Worm (Caenorhabditis elegans) whole organism, young adult: ENCODE results near the gene C34H4.2.
A peak's percentile ranks its signal among the peaks of the same experiment; 100 is the strongest.

Experiments used
- B0035.1 ChIP-seq: sonication (generic microtip); optimal IDR thresholded peaks from 2 replicates; lab custom pipeline; 2016; ENCODE audit warnings: missing genetic modification characterization, mild to moderate bottlenecking, missing compliant biosample characterization, missing genotype, missing genetic modification reagents
- B0336.3 ChIP-seq: fragments of 200-800 bp; sonication (Bioruptor generic); IDR thresholded peaks from 2 replicates; pipeline ENCODE4 v1.3.6; 2022; ENCODE audit warnings: missing genetic modification characterization, missing compliant biosample characterization
- F22D6.2 ChIP-seq: sonication (generic microtip); optimal IDR thresholded peaks from 2 replicates; lab custom pipeline; 2016; ENCODE audit warnings: mild to moderate bottlenecking, missing genetic modification characterization, missing compliant biosample characterization
- F39B2.1 ChIP-seq: fragments of 200-800 bp; sonication (Bioruptor generic); IDR thresholded peaks from 2 replicates; pipeline ENCODE4 v1.3.6; 2022; ENCODE audit warnings: missing genetic modification reagents, missing genetic modification characterization, missing compliant biosample characterization
- F52B5.7 ChIP-seq: sonication (generic microtip); optimal IDR thresholded peaks from 2 replicates; lab custom pipeline; 2016; ENCODE audit warnings: mild to moderate bottlenecking, missing genetic modification characterization, missing compliant biosample characterization
- K12H6.12 ChIP-seq: fragments of 200-800 bp; sonication (Bioruptor generic); optimal IDR thresholded peaks from 2 replicates; lab custom pipeline; 2018; ENCODE audit warnings: mild to moderate bottlenecking, missing genetic modification characterization, missing compliant biosample characterization
- T26A5.8 ChIP-seq: sonication (generic microtip); optimal IDR thresholded peaks from 2 replicates; lab custom pipeline; 2016; ENCODE audit warnings: missing genetic modification characterization, missing compliant biosample characterization
- Y56A3A.18 ChIP-seq: fragments of 200-800 bp; sonication (Bioruptor generic); IDR thresholded peaks from 2 replicates; pipeline ENCODE4 v1.3.6; 2022; ENCODE audit warnings: missing genetic modification reagents, missing genetic modification characterization, missing compliant biosample characterization
- aptf-3 ChIP-seq: fragments of 200-800 bp; sonication (Bioruptor generic); IDR thresholded peaks from 2 replicates; pipeline ENCODE4 v1.3.6; 2022; ENCODE audit warnings: missing genetic modification characterization, missing compliant biosample characterization
- attf-6 ChIP-seq: fragments of 200-800 bp; sonication (Bioruptor generic); IDR thresholded peaks from 2 replicates; pipeline ENCODE4 v1.3.6; 2022; ENCODE audit warnings: missing genetic modification reagents, missing genetic modification characterization, missing compliant biosample characterization
- bed-1 ChIP-seq: fragments of 200-800 bp; sonication (Bioruptor generic); IDR thresholded peaks from 2 replicates; pipeline ENCODE4 v1.3.6; 2022; ENCODE audit warnings: missing genetic modification reagents, missing genetic modification characterization, missing compliant biosample characterization
- ccch-3 ChIP-seq: fragments of 200-800 bp; sonication (Bioruptor generic); optimal IDR thresholded peaks from 2 replicates; lab custom pipeline; 2018; ENCODE audit warnings: mild to moderate bottlenecking, missing genetic modification characterization, missing compliant biosample characterization
- ceh-79 ChIP-seq: sonication (generic microtip); optimal IDR thresholded peaks from 2 replicates; lab custom pipeline; 2017; ENCODE audit warnings: mild to moderate bottlenecking, missing genetic modification characterization, missing compliant biosample characterization
- chd-7 ChIP-seq: sonication (generic microtip); optimal IDR thresholded peaks from 2 replicates; lab custom pipeline; 2016; ENCODE audit warnings: mild to moderate bottlenecking, missing genetic modification characterization, moderate library complexity, missing compliant biosample characterization
- egl-18 ChIP-seq: fragments of 200-800 bp; sonication (Bioruptor generic); IDR thresholded peaks from 2 replicates; pipeline ENCODE4 v1.3.6; 2022; ENCODE audit warnings: missing genetic modification reagents, missing genetic modification characterization, missing compliant biosample characterization
- egrh-3 ChIP-seq: fragments of 200-800 bp; sonication (Bioruptor generic); IDR thresholded peaks from 2 replicates; pipeline ENCODE4 v1.3.6; 2022; ENCODE audit warnings: missing genetic modification reagents, missing genetic modification characterization, missing compliant biosample characterization
- ets-4 ChIP-seq: fragments of 200-800 bp; sonication (Bioruptor generic); optimal IDR thresholded peaks from 2 replicates; lab custom pipeline; 2018; ENCODE audit warnings: mild to moderate bottlenecking, missing genetic modification characterization, missing compliant biosample characterization
- hlh-26 ChIP-seq: fragments of 200-800 bp; sonication (Bioruptor generic); conservative IDR thresholded peaks from 2 replicates; pipeline ENCODE4 v1.3.6; 2022; ENCODE audit warnings: missing genetic modification reagents, missing genetic modification characterization, missing compliant biosample characterization
- hmg-1.2 ChIP-seq: fragments of 200-800 bp; sonication (Bioruptor generic); IDR thresholded peaks from 2 replicates; pipeline ENCODE4 v1.3.6; 2022; ENCODE audit warnings: missing genetic modification reagents, missing genetic modification characterization, missing compliant biosample characterization
- hsf-1 ChIP-seq: fragments of 200-800 bp; sonication (Bioruptor generic); IDR thresholded peaks from 2 replicates; pipeline ENCODE4 v1.3.6; 2022; ENCODE audit warnings: missing genetic modification reagents, missing genetic modification characterization, missing compliant biosample characterization
- lag-1 ChIP-seq: fragments of 200-800 bp; sonication (Bioruptor generic); IDR thresholded peaks from 2 replicates; pipeline ENCODE4 v1.3.6; 2022; ENCODE audit warnings: missing genetic modification reagents, missing genetic modification characterization, missing compliant biosample characterization
- lin-26 ChIP-seq: fragments of 200-800 bp; sonication (Bioruptor generic); IDR thresholded peaks from 2 replicates; pipeline ENCODE4 v1.3.6; 2022; ENCODE audit warnings: missing genetic modification reagents, missing genetic modification characterization, missing compliant biosample characterization
- madf-10 ChIP-seq: sonication (generic microtip); optimal IDR thresholded peaks from 2 replicates; lab custom pipeline; 2016; ENCODE audit warnings: mild to moderate bottlenecking, missing genetic modification characterization, missing compliant biosample characterization
- madf-6 ChIP-seq: fragments of 200-800 bp; sonication (Bioruptor generic); IDR thresholded peaks from 2 replicates; pipeline ENCODE4 v1.3.6; 2022; ENCODE audit warnings: missing genetic modification reagents, missing genetic modification characterization, missing compliant biosample characterization
- madf-8 ChIP-seq: fragments of 200-800 bp; sonication (Bioruptor generic); conservative IDR thresholded peaks from 2 replicates; pipeline ENCODE4 v1.3.6; 2022; ENCODE audit warnings: missing genetic modification reagents, missing genetic modification characterization, missing compliant biosample characterization
- mcd-1 ChIP-seq: fragments of 200-800 bp; sonication (Bioruptor generic); IDR thresholded peaks from 2 replicates; pipeline ENCODE4 v1.3.6; 2022; ENCODE audit warnings: missing genetic modification reagents, missing genetic modification characterization, missing compliant biosample characterization
- mes-4 ChIP-seq: sonication (generic microtip); optimal IDR thresholded peaks from 2 replicates; lab custom pipeline; 2016; ENCODE audit warnings: missing genotype, missing genetic modification characterization, missing compliant biosample characterization
- nfya-2 ChIP-seq: fragments of 200-800 bp; sonication (Bioruptor generic); IDR thresholded peaks from 2 replicates; pipeline ENCODE4 v1.3.6; 2022; ENCODE audit warnings: missing genetic modification reagents, missing genetic modification characterization, missing compliant biosample characterization
- pha-4 ChIP-seq: fragments of 150-350 bp; sonication (generic microtip); optimal IDR thresholded peaks from 2 replicates; lab custom pipeline; 2014; ENCODE audit warnings: missing biosample characterization, missing genetic modification reagents, missing genetic modification characterization
- rcor-1 ChIP-seq: fragments of 200-800 bp; sonication (Bioruptor generic); IDR thresholded peaks from 2 replicates; pipeline ENCODE4 v1.3.6; 2022; ENCODE audit warnings: missing genetic modification reagents, missing genetic modification characterization, missing compliant biosample characterization
- repo-1 ChIP-seq: sonication (generic microtip); optimal IDR thresholded peaks from 2 replicates; lab custom pipeline; 2017; ENCODE audit warnings: mild to moderate bottlenecking, missing genetic modification characterization, missing compliant biosample characterization
- rpc-1 ChIP-seq, 2 experiments: fragments of 150-350 bp in 1 of 2; sonication (generic microtip) in 1 of 2; optimal IDR thresholded peaks; 2 replicates each; lab custom pipeline; 2014 to 2018; ENCODE audit warnings: missing biosample characterization in 1 of 2, missing genetic modification characterization in 1 of 2, missing genetic modification reagents in 1 of 2, missing genotype in 1 of 2
- snpc-1.1 ChIP-seq: sonication (generic microtip); optimal IDR thresholded peaks from 2 replicates; lab custom pipeline; 2017; ENCODE audit warnings: missing genetic modification characterization, mild to moderate bottlenecking, missing compliant biosample characterization, antibody characterized with exemption, moderate library complexity, missing genotype, missing genetic modification reagents; ENCODE audit not compliant: insufficient read depth
- snpc-1.3 ChIP-seq: sonication (generic microtip); optimal IDR thresholded peaks from 2 replicates; lab custom pipeline; 2017; ENCODE audit warnings: missing genetic modification characterization, mild to moderate bottlenecking, missing compliant biosample characterization, antibody characterized with exemption, moderate library complexity, missing genotype, missing genetic modification reagents; ENCODE audit not compliant: insufficient read depth
- snpc-3.4 ChIP-seq: sonication (generic microtip); optimal IDR thresholded peaks from 2 replicates; lab custom pipeline; 2017; ENCODE audit warnings: missing genetic modification characterization, mild to moderate bottlenecking, missing compliant biosample characterization, antibody characterized with exemption, moderate library complexity, missing genotype, missing genetic modification reagents
- snpc-4 ChIP-seq, 5 experiments: fragments of 150-350 bp in 1 of 5; sonication (generic microtip) in 4 of 5; optimal IDR thresholded peaks; 2 replicates each; lab custom pipeline; 2014 to 2018; ENCODE audit warnings: missing genetic modification characterization in 5 of 5, missing biosample characterization in 3 of 5, antibody characterized with exemption in 2 of 5, mild to moderate bottlenecking in 2 of 5, missing compliant biosample characterization in 2 of 5, missing genotype in 2 of 5, moderate library complexity in 2 of 5, missing genetic modification reagents in 1 of 5
- sptf-2 ChIP-seq: fragments of 200-800 bp; sonication (Bioruptor generic); optimal IDR thresholded peaks from 2 replicates; lab custom pipeline; 2018; ENCODE audit warnings: mild to moderate bottlenecking, missing genetic modification characterization, missing compliant biosample characterization
- tlf-1 ChIP-seq: fragments of 200-800 bp; sonication (Bioruptor generic); optimal IDR thresholded peaks from 2 replicates; lab custom pipeline; 2018; ENCODE audit warnings: mild to moderate bottlenecking, missing genetic modification characterization, missing compliant biosample characterization
- unc-130 ChIP-seq: sonication (generic microtip); optimal IDR thresholded peaks from 2 replicates; lab custom pipeline; 2016; ENCODE audit warnings: missing genetic modification reagents, missing genetic modification characterization, missing compliant biosample characterization
- unc-62 ChIP-seq: fragments of 150-350 bp; optimal IDR thresholded peaks from 2 replicates; lab custom pipeline; 2014; ENCODE audit warnings: missing biosample characterization, missing genetic modification reagents, missing genetic modification characterization
- zfh-2 ChIP-seq: fragments of 200-800 bp; sonication (Bioruptor generic); conservative IDR thresholded peaks from 2 replicates; pipeline ENCODE4 v1.3.6; 2022; ENCODE audit warnings: missing genetic modification reagents, missing genetic modification characterization, missing compliant biosample characterization
- zim-3 ChIP-seq: sonication (generic microtip); optimal IDR thresholded peaks from 2 replicates; lab custom pipeline; 2017; ENCODE audit warnings: mild to moderate bottlenecking, missing genetic modification characterization, moderate library complexity, missing compliant biosample characterization
- ztf-26 ChIP-seq: sonication (generic microtip); optimal IDR thresholded peaks from 2 replicates; lab custom pipeline; 2017; ENCODE audit warnings: missing genetic modification characterization, missing compliant biosample characterization

Gene C34H4.2

DNA sequence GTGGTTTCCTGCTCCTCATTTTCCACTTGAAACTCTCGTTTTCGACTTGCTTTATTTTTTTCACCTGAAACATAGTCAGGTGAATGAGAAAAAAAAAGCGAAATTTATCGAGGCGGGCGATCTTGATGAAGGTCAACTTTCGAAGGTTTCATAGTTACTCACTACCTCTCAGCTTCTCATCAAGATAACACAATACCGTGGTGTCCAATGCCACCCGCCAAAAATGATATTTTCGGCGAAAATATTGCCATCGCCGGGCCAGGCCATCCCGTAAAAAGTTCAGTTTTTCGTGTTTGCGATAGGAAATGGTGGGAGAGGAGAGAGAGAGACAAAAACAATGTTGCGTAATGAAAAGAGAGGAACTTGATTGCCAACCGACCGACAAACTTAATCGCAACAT is 6.4 kb upstream of the C34H4.2 start:
- TF ChIP-seq T26A5.8 (tag; lab: Kevin White, UChicago) (no peak), madf-8 (GFP tag; lab: Robert Waterston, UW) (no peak), rcor-1 (no peak), snpc-4 (GFP tag; optimal IDR thresholded peaks at IDR 0.05; lab: Kevin White, UChicago) (no peak), snpc-4 (tag; optimal IDR thresholded peaks at IDR 0.05; lab: Kevin White, UChicago) (no peak), ztf-26 (no peak), madf-6 (no peak), mcd-1 (GFP tag; lab: Robert Waterston, UW) (no peak), F22D6.2 (no peak), unc-62 (no peak), hmg-1.2 (GFP tag; lab: Robert Waterston, UW) (no peak), tlf-1 (GFP tag; lab: Kevin White, UChicago) (no peak), K12H6.12 (tag; lab: Kevin White, UChicago) (no peak), pha-4 (tag; lab: Kevin White, UChicago) (no peak)

- TF ChIP-seq F22D6.2 (no peak), K12H6.12 (tag; lab: Kevin White, UChicago) (no peak), aptf-3 (GFP tag; lab: Robert Waterston, UW) (no peak), lag-1 (GFP tag; lab: Robert Waterston, UW) (no peak), unc-130 (no peak), ceh-79 (tag; lab: Kevin White, UChicago) (no peak), zim-3 (tag; lab: Kevin White, UChicago) (no peak), ztf-26 (no peak), egl-18 (GFP tag; lab: Robert Waterston, UW) (no peak), Y56A3A.18 (GFP tag; lab: Robert Waterston, UW) (no peak), B0035.1 (tag; lab: Kevin White, UChicago) (no peak), F52B5.7 (tag; lab: Kevin White, UChicago) (no peak), ets-4 (no peak), repo-1 (tag; lab: Kevin White, UChicago) (no peak), snpc-1.3 (no peak), F39B2.1 (GFP tag; lab: Robert Waterston, UW) (no peak), nfya-2 (no peak), B0336.3 (GFP tag; lab: Robert Waterston, UW) (no peak), attf-6 (no peak), unc-62 (no peak)
These were observed 5.1 kb upstream of the C34H4.2 start, which contains the start of gene col-107 for ce11 chrIV:1548457-1548861. Gene col-107 (plus strand): TSS chrIV:1548721.

- TF ChIP-seq lin-26 (GFP tag; lab: Robert Waterston, UW) (0 out of 2 replicates have a peak, but pooled peaks have one; percentile 36), zfh-2 (GFP tag; lab: Robert Waterston, UW) (peak; percentile 97), sptf-2 (no peak), chd-7 (peak; percentile 6), bed-1 (no peak), Y56A3A.18 (GFP tag; lab: Robert Waterston, UW) (0 out of 2 replicates have a peak, but pooled peaks have one; percentile 46), madf-10 (no peak), mcd-1 (GFP tag; lab: Robert Waterston, UW) (peak; percentile 43; the same call in 1 of the 2 replicates), hsf-1 (GFP tag; lab: Robert Waterston, UW) (no peak), egrh-3 (peak; percentile 99), snpc-4 (GFP tag; optimal IDR thresholded peaks at IDR 0.05; lab: Kevin White, UChicago) (no peak), snpc-4 (tag; optimal IDR thresholded peaks at IDR 0.05; lab: Kevin White, UChicago) (no peak), snpc-3.4 (tag; lab: Kevin White, UChicago) (no peak), nfya-2 (no peak), ccch-3 (GFP tag; lab: Kevin White, UChicago) (no peak), hlh-26 (GFP tag; lab: Robert Waterston, UW) (no peak), mes-4 (tag; lab: Kevin White, UChicago) (no peak), rpc-1 (optimal IDR thresholded peaks at IDR 0.05; lab: Kevin White, UChicago) (no peak), rpc-1 (tag; optimal IDR thresholded peaks at IDR 0.05; lab: Kevin White, UChicago) (no peak), snpc-1.1 (tag; lab: Kevin White, UChicago) (no peak)
These were observed 4.2 kb upstream of the C34H4.2 start for ce11 chrIV:1549095-1550093.
